Worm (Caenorhabditis elegans) whole organism, L4 larva: Measurements from ENCODE around the gene his-40.
A peak's percentile ranks its signal among the peaks of the same experiment; 100 is the strongest.

Experiments used
- D1046.2 ChIP-seq: fragments of 200-800 bp; sonication (Bioruptor generic); IDR thresholded peaks from 2 replicates; pipeline ENCODE4 v1.3.6; 2022; ENCODE audit warnings: missing genetic modification characterization, missing compliant biosample characterization
- F10B5.3 ChIP-seq: sonication (generic microtip); optimal IDR thresholded peaks from 2 replicates; lab custom pipeline; 2016; ENCODE audit warnings: mild to moderate bottlenecking, missing genetic modification characterization, missing compliant biosample characterization
- R02D3.7 ChIP-seq: fragments of 150-350 bp; sonication (generic microtip); optimal IDR thresholded peaks from 3 replicates; lab custom pipeline; 2014; ENCODE audit warnings: missing biosample characterization, missing genetic modification characterization
- T20F7.1 ChIP-seq: fragments of 200-800 bp; sonication (Bioruptor generic); optimal IDR thresholded peaks from 2 replicates; lab custom pipeline; 2018; ENCODE audit warnings: mild to moderate bottlenecking, missing genetic modification characterization, missing compliant biosample characterization
- Y5F2A.4 ChIP-seq: fragments of 200-800 bp; sonication (Bioruptor generic); optimal IDR thresholded peaks from 2 replicates; lab custom pipeline; 2018; ENCODE audit warnings: mild to moderate bottlenecking, missing genetic modification characterization, missing compliant biosample characterization
- ama-1 ChIP-seq: fragments of 150-350 bp; optimal IDR thresholded peaks from 2 replicates; lab custom pipeline; 2014; ENCODE audit warnings: inconsistent platforms, mixed read lengths
- arid-1 ChIP-seq: fragments of 200-800 bp; sonication (Bioruptor generic); conservative IDR thresholded peaks from 2 replicates; pipeline ENCODE4 v1.3.6; 2022; ENCODE audit warnings: missing genetic modification reagents, missing genetic modification characterization, missing compliant biosample characterization
- ceh-20 ChIP-seq: fragments of 200-800 bp; sonication (Bioruptor generic); IDR thresholded peaks from 2 replicates; pipeline ENCODE4 v1.3.6; 2022; ENCODE audit warnings: missing genetic modification reagents, missing genetic modification characterization, missing compliant biosample characterization
- ceh-32 ChIP-seq: sonication (generic microtip); optimal IDR thresholded peaks from 2 replicates; lab custom pipeline; 2016; ENCODE audit warnings: mild to moderate bottlenecking, missing genetic modification characterization, missing compliant biosample characterization; ENCODE audit not compliant: poor library complexity
- daf-12 ChIP-seq: fragments of 150-350 bp; optimal IDR thresholded peaks from 2 replicates; lab custom pipeline; 2014; ENCODE audit warnings: missing biosample characterization, missing genetic modification reagents, missing genetic modification characterization
- dmd-6 ChIP-seq: fragments of 200-800 bp; sonication (Bioruptor generic); IDR thresholded peaks from 2 replicates; pipeline ENCODE4 v1.3.6; 2022; ENCODE audit warnings: missing genetic modification reagents, missing genetic modification characterization, missing compliant biosample characterization
- dmd-8 ChIP-seq: fragments of 200-800 bp; sonication (Bioruptor generic); IDR thresholded peaks from 2 replicates; pipeline ENCODE4 v1.3.6; 2022; ENCODE audit warnings: missing genetic modification characterization, missing compliant biosample characterization
- duxl-1 ChIP-seq: sonication (generic microtip); optimal IDR thresholded peaks from 2 replicates; lab custom pipeline; 2016; ENCODE audit warnings: mild to moderate bottlenecking, missing genetic modification characterization, moderate library complexity, missing compliant biosample characterization; ENCODE audit not compliant: poor library complexity
- dve-1 ChIP-seq: sonication (generic microtip); optimal IDR thresholded peaks from 2 replicates; lab custom pipeline; 2017; ENCODE audit warnings: antibody characterized with exemption, mild to moderate bottlenecking, missing genetic modification characterization, missing compliant biosample characterization; ENCODE audit not compliant: insufficient read depth
- egl-27 ChIP-seq: sonication (generic microtip); optimal IDR thresholded peaks from 3 replicates; lab custom pipeline; 2017; ENCODE audit warnings: missing biosample characterization, missing genetic modification reagents, missing genetic modification characterization
- egl-43 ChIP-seq: fragments of 200-800 bp; sonication (Bioruptor generic); IDR thresholded peaks from 2 replicates; pipeline ENCODE4 v1.3.6; 2022; ENCODE audit warnings: missing genetic modification reagents, missing genetic modification characterization, missing compliant biosample characterization
- fkh-10 ChIP-seq: fragments of 150-350 bp; optimal IDR thresholded peaks from 2 replicates; lab custom pipeline; 2014; ENCODE audit warnings: missing biosample characterization, missing genetic modification reagents, missing genetic modification characterization
- fos-1 ChIP-seq: fragments of 150-350 bp; optimal IDR thresholded peaks from 2 replicates; lab custom pipeline; 2014; ENCODE audit warnings: missing biosample characterization, missing genetic modification characterization
- hlh-11 ChIP-seq: fragments of 200-800 bp; sonication (Bioruptor generic); optimal IDR thresholded peaks from 2 replicates; lab custom pipeline; 2018; ENCODE audit warnings: mild to moderate bottlenecking, missing genetic modification characterization, missing compliant biosample characterization
- jun-1 ChIP-seq: fragments of 150-350 bp; optimal IDR thresholded peaks from 2 replicates; lab custom pipeline; 2014; ENCODE audit warnings: missing biosample characterization, missing genetic modification reagents, missing genetic modification characterization
- lin-1 ChIP-seq: fragments of 200-800 bp; sonication (Bioruptor generic); IDR thresholded peaks from 2 replicates; pipeline ENCODE4 v1.3.6; 2022; ENCODE audit warnings: missing genetic modification reagents, missing genetic modification characterization, missing compliant biosample characterization
- lin-13 ChIP-seq: fragments of 150-350 bp; optimal IDR thresholded peaks from 2 replicates; lab custom pipeline; 2014; ENCODE audit warnings: missing biosample characterization, missing genetic modification reagents, missing genetic modification characterization
- lin-15B ChIP-seq: fragments of 150-350 bp; sonication (generic microtip); optimal IDR thresholded peaks from 3 replicates; lab custom pipeline; 2014; ENCODE audit warnings: missing biosample characterization, missing genetic modification characterization
- lir-3 ChIP-seq: sonication (generic microtip); optimal IDR thresholded peaks from 2 replicates; lab custom pipeline; 2016; ENCODE audit warnings: mild to moderate bottlenecking, missing genetic modification characterization, missing compliant biosample characterization
- lsy-2 ChIP-seq, 2 experiments: fragments of 150-350 bp in 1 of 2; sonication (generic microtip) in 1 of 2; optimal IDR thresholded peaks; 2 replicates each; lab custom pipeline; 2014 to 2017; ENCODE audit warnings: missing biosample characterization in 2 of 2, missing genetic modification characterization in 2 of 2
- madf-5 ChIP-seq, 2 experiments: fragments of 200-800 bp; sonication (Bioruptor generic); IDR thresholded peaks; 2 replicates each; pipeline ENCODE4 v1.3.6; 2022; ENCODE audit warnings: missing compliant biosample characterization in 2 of 2, missing genetic modification characterization in 2 of 2
- mdl-1 ChIP-seq, 2 experiments: fragments of 150-350 bp in 1 of 2; sonication (generic microtip) in 1 of 2; optimal IDR thresholded peaks; 2 replicates each; lab custom pipeline; 2014 to 2017; ENCODE audit warnings: missing biosample characterization in 2 of 2, missing genetic modification characterization in 2 of 2
- mep-1 ChIP-seq: fragments of 150-350 bp; sonication (generic microtip); optimal IDR thresholded peaks from 3 replicates; lab custom pipeline; 2014; ENCODE audit warnings: missing biosample characterization, missing genetic modification characterization
- mes-2 ChIP-seq: sonication (generic microtip); optimal IDR thresholded peaks from 2 replicates; lab custom pipeline; 2016; ENCODE audit warnings: missing genotype, mild to moderate bottlenecking, missing genetic modification characterization, missing compliant biosample characterization; ENCODE audit not compliant: poor library complexity, severe bottlenecking
- nhr-10 ChIP-seq: fragments of 150-350 bp; optimal IDR thresholded peaks from 2 replicates; lab custom pipeline; 2014; ENCODE audit warnings: missing biosample characterization, missing genetic modification characterization
- nhr-25 ChIP-seq: sonication (generic microtip); optimal IDR thresholded peaks from 2 replicates; lab custom pipeline; 2017; ENCODE audit warnings: missing genetic modification characterization, mild to moderate bottlenecking, missing compliant biosample characterization, antibody characterized with exemption, moderate library complexity, borderline replicate concordance; ENCODE audit not compliant: insufficient read depth
- nhr-28 ChIP-seq: fragments of 150-350 bp; optimal IDR thresholded peaks from 2 replicates; lab custom pipeline; 2014; ENCODE audit warnings: missing biosample characterization, missing genetic modification characterization
- nhr-42 ChIP-seq: fragments of 200-800 bp; sonication (Bioruptor generic); IDR thresholded peaks from 2 replicates; pipeline ENCODE4 v1.3.6; 2022; ENCODE audit warnings: missing genetic modification characterization, missing compliant biosample characterization
- nhr-48 ChIP-seq: sonication (generic microtip); optimal IDR thresholded peaks from 2 replicates; lab custom pipeline; 2016; ENCODE audit warnings: mild to moderate bottlenecking, missing genetic modification characterization, missing compliant biosample characterization
- nhr-6 ChIP-seq: fragments of 150-350 bp; optimal IDR thresholded peaks from 2 replicates; lab custom pipeline; 2014; ENCODE audit warnings: missing biosample characterization, missing genetic modification characterization
- nhr-76 ChIP-seq: fragments of 150-350 bp; optimal IDR thresholded peaks from 2 replicates; lab custom pipeline; 2014; ENCODE audit warnings: missing biosample characterization, missing genetic modification characterization
- pha-4 ChIP-seq, 2 experiments: fragments of 150-350 bp in 1 of 2; fragments of 200-800 bp in 1 of 2; sonication (Bioruptor generic) in 1 of 2; IDR thresholded peaks in 1 of 2; optimal IDR thresholded peaks in 1 of 2; 2 replicates each; pipeline versions ENCODE4 v1.3.6 to Lab custom; 2014 to 2022; ENCODE audit warnings: missing genetic modification characterization in 2 of 2, missing genetic modification reagents in 2 of 2, missing biosample characterization in 1 of 2, missing compliant biosample characterization in 1 of 2
- php-3 ChIP-seq: fragments of 200-800 bp; sonication (Bioruptor generic); IDR thresholded peaks from 2 replicates; pipeline ENCODE4 v1.3.6; 2022; ENCODE audit warnings: missing genetic modification reagents, missing genetic modification characterization, missing compliant biosample characterization
- pqm-1 ChIP-seq: sonication (generic microtip); optimal IDR thresholded peaks from 2 replicates; lab custom pipeline; 2017; ENCODE audit warnings: missing biosample characterization, missing genetic modification characterization
- sdz-12 ChIP-seq: fragments of 200-800 bp; sonication (Bioruptor generic); optimal IDR thresholded peaks from 2 replicates; lab custom pipeline; 2018; ENCODE audit warnings: mild to moderate bottlenecking, missing genetic modification characterization, missing compliant biosample characterization
- skn-1 ChIP-seq: fragments of 150-350 bp; optimal IDR thresholded peaks from 2 replicates; lab custom pipeline; 2014; ENCODE audit warnings: missing biosample characterization, missing genetic modification characterization
- spr-1 ChIP-seq: sonication (generic microtip); optimal IDR thresholded peaks from 2 replicates; lab custom pipeline; 2016; ENCODE audit warnings: mild to moderate bottlenecking, missing genetic modification characterization, missing compliant biosample characterization
- tra-1 ChIP-seq: fragments of 200-800 bp; sonication (Bioruptor generic); IDR thresholded peaks from 2 replicates; pipeline ENCODE4 v1.3.6; 2022; ENCODE audit warnings: missing genetic modification reagents, missing genetic modification characterization, missing compliant biosample characterization
- unc-130 ChIP-seq: sonication (generic microtip); optimal IDR thresholded peaks from 2 replicates; lab custom pipeline; 2016; ENCODE audit warnings: missing genetic modification reagents, missing genetic modification characterization, missing compliant biosample characterization
- unc-39 ChIP-seq: sonication (generic microtip); optimal IDR thresholded peaks from 2 replicates; lab custom pipeline; 2017; ENCODE audit warnings: missing biosample characterization, missing genetic modification characterization
- unc-62 ChIP-seq, 3 experiments: fragments of 150-350 bp in 1 of 3; sonication (generic microtip); optimal IDR thresholded peaks in 2 of 3; peaks in 1 of 3; 1 replicate in 1 of 3; 2 replicates in 2 of 3; lab custom pipeline; 2014 to 2017; ENCODE audit warnings: missing biosample characterization in 3 of 3, missing genetic modification characterization in 3 of 3, missing genetic modification reagents in 3 of 3, missing genotype in 1 of 3
- vab-7 ChIP-seq: fragments of 200-800 bp; sonication (Bioruptor generic); IDR thresholded peaks from 2 replicates; pipeline ENCODE4 v1.3.6; 2022; ENCODE audit warnings: missing genetic modification reagents, missing genetic modification characterization, missing compliant biosample characterization
- zag-1 ChIP-seq: fragments of 150-350 bp; optimal IDR thresholded peaks from 2 replicates; lab custom pipeline; 2014; ENCODE audit warnings: missing biosample characterization, missing genetic modification characterization
- zfp-2 ChIP-seq: sonication (generic microtip); optimal IDR thresholded peaks from 2 replicates; lab custom pipeline; 2016; ENCODE audit warnings: mild to moderate bottlenecking, missing genetic modification characterization, missing compliant biosample characterization
- zip-11 ChIP-seq: fragments of 200-800 bp; sonication (Bioruptor generic); IDR thresholded peaks from 2 replicates; pipeline ENCODE4 v1.3.6; 2022; ENCODE audit warnings: missing genetic modification characterization, missing compliant biosample characterization
- zip-2 ChIP-seq: fragments of 150-350 bp; optimal IDR thresholded peaks from 2 replicates; lab custom pipeline; 2014; ENCODE audit warnings: missing biosample characterization, missing genetic modification characterization
- ztf-7 ChIP-seq: fragments of 150-350 bp; optimal IDR thresholded peaks from 2 replicates; lab custom pipeline; 2014; ENCODE audit warnings: missing biosample characterization, missing genetic modification characterization

his-40 gene

DNA sequence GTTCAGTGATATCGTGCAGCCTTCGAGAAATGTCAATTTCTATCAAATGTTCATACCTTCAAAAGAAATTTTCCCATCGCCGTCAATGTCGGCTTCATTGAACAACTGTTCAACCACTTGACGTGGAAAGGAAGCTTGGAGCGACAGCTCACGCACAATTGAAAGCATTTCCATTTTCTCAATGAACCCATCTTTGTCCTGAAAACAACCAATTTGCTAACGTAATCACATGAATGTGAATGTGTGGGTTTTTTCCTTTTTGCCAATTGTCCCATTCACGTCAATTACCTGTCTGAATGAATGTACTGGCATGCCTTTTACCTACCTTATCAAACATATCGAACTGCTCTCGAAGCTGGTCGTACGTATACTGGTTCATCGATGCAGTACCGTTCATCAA lies 13.6 kb upstream of the his-40 start:
- TF ChIP-seq nhr-10 (tag; lab: Kevin White, UChicago) = no peak
- no peak for TF ChIP-seq php-3 (GFP tag; lab: Robert Waterston, UW)
- TF ChIP-seq duxl-1 (tag; lab: Kevin White, UChicago) = no peak
- TF ChIP-seq mes-2 (tag; lab: Kevin White, UChicago) = no peak
- TF ChIP-seq lir-3 (tag; lab: Kevin White, UChicago) = no peak
- no peak for TF ChIP-seq zag-1 (tag; lab: Kevin White, UChicago)
- no peak for TF ChIP-seq unc-39 (tag; lab: Kevin White, UChicago)
- TF ChIP-seq vab-7 = no peak
- TF ChIP-seq lin-13 (GFP tag; lab: Kevin White, UChicago) = no peak
- no peak for TF ChIP-seq ceh-20 (GFP tag; lab: Robert Waterston, UW)
- no peak for TF ChIP-seq ceh-32 (tag; lab: Kevin White, UChicago)
- TF ChIP-seq zip-11 (GFP tag; lab: Robert Waterston, UW) = no peak
- no peak for TF ChIP-seq unc-62 (GFP tag; optimal IDR thresholded peaks at IDR 0.05 in 1 of 2; lab: Kevin White, UChicago)
- TF ChIP-seq unc-62 (tag; optimal IDR thresholded peaks at IDR 0.05; lab: Kevin White, UChicago) = no peak
- TF ChIP-seq lin-15B (tag; lab: Kevin White, UChicago) = no peak
- TF ChIP-seq spr-1 (tag; lab: Kevin White, UChicago) = no peak
- TF ChIP-seq dmd-8 (GFP tag; lab: Robert Waterston, UW) = no peak
- no peak for TF ChIP-seq fkh-10
- TF ChIP-seq egl-27 (tag; lab: Kevin White, UChicago) = no peak
- TF ChIP-seq tra-1 = peak; percentile 84
- TF ChIP-seq hlh-11 (tag; lab: Kevin White, UChicago) = peak; percentile 51
- no peak for TF ChIP-seq pqm-1
- no peak for TF ChIP-seq ztf-7 (tag; lab: Kevin White, UChicago)
- TF ChIP-seq nhr-6 (tag; lab: Kevin White, UChicago) = no peak
- TF ChIP-seq mep-1 (tag; lab: Kevin White, UChicago) = no peak
- no peak for TF ChIP-seq Y5F2A.4
- no peak for TF ChIP-seq daf-12 (tag; lab: Kevin White, UChicago)
- TF ChIP-seq D1046.2 = no peak
- TF ChIP-seq T20F7.1 (GFP tag; lab: Kevin White, UChicago) = peak; percentile 17
- no peak for TF ChIP-seq zfp-2 (tag; lab: Kevin White, UChicago)
- TF ChIP-seq dve-1 (tag; lab: Kevin White, UChicago) = peak; percentile 25
- TF ChIP-seq egl-43 (GFP tag; lab: Robert Waterston, UW) = no peak
- no peak for TF ChIP-seq ama-1 (lab: Kevin White, UChicago)
- no peak for TF ChIP-seq nhr-28 (tag; lab: Kevin White, UChicago)
- no peak for TF ChIP-seq unc-130
- no peak for TF ChIP-seq skn-1 (tag; lab: Kevin White, UChicago)
- TF ChIP-seq arid-1 (GFP tag; lab: Robert Waterston, UW) = no peak
- TF ChIP-seq jun-1 (tag; lab: Kevin White, UChicago) = no peak
- no peak for TF ChIP-seq lin-1 (GFP tag; lab: Robert Waterston, UW)
- no peak for TF ChIP-seq nhr-42 (GFP tag; lab: Robert Waterston, UW)
- TF ChIP-seq nhr-76 (tag; lab: Kevin White, UChicago) = no peak
- TF ChIP-seq madf-5 (GFP tag; IDR thresholded peaks at IDR 0.05; lab: Robert Waterston, UW) = no peak
- TF ChIP-seq lsy-2 (tag; optimal IDR thresholded peaks at IDR 0.05; lab: Kevin White, UChicago) = no peak
- no peak for TF ChIP-seq sdz-12 (GFP tag; lab: Kevin White, UChicago)
- no peak for TF ChIP-seq fos-1 (tag; lab: Kevin White, UChicago)
- no peak for TF ChIP-seq nhr-25 (tag; lab: Kevin White, UChicago)
- TF ChIP-seq zip-2 (tag; lab: Kevin White, UChicago) = no peak
- no peak for TF ChIP-seq pha-4 (GFP tag; IDR thresholded peaks at IDR 0.05; lab: Robert Waterston, UW)
- no peak for TF ChIP-seq pha-4 (tag; optimal IDR thresholded peaks at IDR 0.05; lab: Kevin White, UChicago)
- TF ChIP-seq dmd-6 (GFP tag; lab: Robert Waterston, UW) = peak; percentile 84
- no peak for TF ChIP-seq mdl-1 (tag; optimal IDR thresholded peaks at IDR 0.05; lab: Kevin White, UChicago)
- peak; percentile 17 for TF ChIP-seq nhr-48 (tag; lab: Kevin White, UChicago)
- no peak for TF ChIP-seq F10B5.3 (tag; lab: Kevin White, UChicago)
- no peak for TF ChIP-seq R02D3.7
